Fruit fly (Drosophila melanogaster): Measurements from ENCODE around the gene jhamt.

Gene jhamt

DNA sequence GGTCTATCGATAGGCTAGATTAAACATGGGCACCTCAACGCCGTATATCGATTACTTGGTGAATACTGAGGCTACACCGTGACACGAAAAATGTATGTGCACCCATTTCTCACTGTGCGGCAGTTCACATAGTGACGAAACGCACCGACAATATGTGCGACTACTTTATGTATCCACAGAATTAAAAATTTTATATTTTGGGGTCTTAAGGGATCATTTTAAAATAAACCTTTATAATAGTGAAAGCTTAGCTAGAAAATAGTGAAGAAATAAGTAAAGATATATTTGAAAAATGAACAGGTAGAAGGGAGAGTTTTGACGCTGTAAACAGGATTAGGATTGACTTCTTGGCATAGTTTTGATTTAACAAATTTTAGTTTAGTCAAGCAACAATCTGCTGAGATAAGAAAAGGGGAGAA, 36.6 kb upstream of the jhamt start, which contains the start of gene mRpL4:
mRpL4 (minus strand) TSS at position 31 of the 419 bp plus-strand sequence.
- no peak for TF ChIP-seq CG8478 (optimal IDR thresholded peaks at IDR 0.05)
- no peak for TF ChIP-seq usp (GFP tag; optimal IDR thresholded peaks at IDR 0.05)
- no peak for TF ChIP-seq pan (optimal IDR thresholded peaks at IDR 0.05)

DNA sequence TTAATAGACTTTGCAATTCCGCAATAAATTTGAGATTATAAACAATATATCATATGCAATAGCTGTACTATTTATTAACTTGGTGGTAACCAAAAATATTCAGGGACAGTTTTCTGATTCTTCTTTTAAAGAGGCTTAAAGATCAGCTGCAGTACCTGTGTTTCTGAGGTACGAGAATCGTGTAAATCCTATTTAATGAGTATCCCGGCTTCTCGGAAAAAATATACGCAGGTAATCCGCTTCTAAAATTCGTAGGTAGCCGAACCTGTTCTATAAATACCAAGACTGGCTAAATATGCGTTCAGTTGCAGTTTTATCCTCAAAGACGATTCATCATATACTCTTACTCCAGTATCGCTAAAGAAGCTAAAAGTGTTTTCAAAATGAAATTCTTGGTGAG, 36.1 kb upstream of the jhamt start, which contains the start of gene CG4440:
CG4440 (plus strand) TSS at position 301 of the 400 bp plus-strand sequence.
- no peak for TF ChIP-seq pan (optimal IDR thresholded peaks at IDR 0.05)

- TF ChIP-seq EcR (GFP tag; optimal IDR thresholded peaks at IDR 0.05) (no peak), usp (GFP tag; optimal IDR thresholded peaks at IDR 0.05) (no peak), Dll (optimal IDR thresholded peaks at IDR 0.05) (no peak), psq (optimal IDR thresholded peaks at IDR 0.05) (no peak), pan (optimal IDR thresholded peaks at IDR 0.05) (no peak), CG8478 (optimal IDR thresholded peaks at IDR 0.05) (no peak)
These were observed 27.9 kb upstream of the jhamt start, which contains the start of gene CG31817 for dm6 chr2L:16337785-16338184. Gene CG31817, minus strand, starts transcription at chr2L:16337885.

DNA sequence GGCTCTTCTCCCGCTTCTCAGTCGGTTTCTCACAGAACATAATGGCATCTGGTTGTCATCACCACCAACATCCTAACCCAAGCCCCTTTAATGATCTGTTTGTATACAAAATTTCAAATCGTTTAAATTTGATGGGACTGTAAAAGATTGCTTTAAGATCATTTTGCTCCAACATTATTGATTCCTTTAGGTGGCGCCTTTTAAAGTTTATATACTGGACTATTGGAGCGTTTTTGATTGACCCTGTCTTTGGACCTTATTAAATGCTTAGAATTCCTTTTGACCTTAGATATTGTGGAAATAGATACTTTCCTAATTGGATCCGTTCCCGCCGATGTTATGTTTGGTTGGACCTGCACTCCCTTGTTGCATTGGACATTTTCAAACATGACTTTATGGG, 25.4 kb upstream of the jhamt start, which contains the start of gene CG42266:
CG42266 (minus strand) TSS at position 101 of the 400 bp plus-strand sequence.
- TF ChIP-seq pan (optimal IDR thresholded peaks at IDR 0.05) (no peak), CG8478 (optimal IDR thresholded peaks at IDR 0.05) (no peak), usp (GFP tag; optimal IDR thresholded peaks at IDR 0.05) (no peak)

dm6 chr2L:16342224-16342623, 23.5 kb upstream of the jhamt start, which contains the start of gene CG44405:
Gene CG44405, minus strand, starts transcription at chr2L:16342324.
- no peak for TF ChIP-seq psq (optimal IDR thresholded peaks at IDR 0.05)

DNA sequence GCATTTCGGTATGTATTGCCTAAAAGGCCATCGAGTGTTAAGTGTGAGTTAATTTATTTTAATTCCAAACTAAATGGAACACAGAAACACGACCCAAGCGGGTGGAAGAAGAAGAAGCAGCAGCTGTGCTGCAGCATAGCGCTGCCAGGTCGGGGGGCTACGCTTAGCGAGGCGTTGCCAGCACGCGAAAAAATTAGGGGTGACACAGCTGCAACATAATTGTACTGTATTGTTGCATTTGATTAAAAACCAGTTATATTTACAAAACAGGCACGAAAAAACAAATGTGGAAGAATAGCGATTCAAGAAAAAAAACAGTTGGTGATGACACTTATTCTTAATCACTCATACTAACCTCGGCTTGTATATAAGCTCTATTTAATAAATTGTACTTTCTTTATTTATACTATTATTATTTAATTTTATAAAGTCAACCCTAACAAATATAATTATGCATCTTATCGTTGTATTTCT, 15.5 kb upstream of the jhamt start:
- no peak for TF ChIP-seq psq (optimal IDR thresholded peaks at IDR 0.05)
- no peak for TF ChIP-seq Dll (optimal IDR thresholded peaks at IDR 0.05)
- TF ChIP-seq CG8478 (optimal IDR thresholded peaks at IDR 0.05): no peak
- no peak for TF ChIP-seq usp (GFP tag; optimal IDR thresholded peaks at IDR 0.05)
- TF ChIP-seq pan (optimal IDR thresholded peaks at IDR 0.05): no peak
- TF ChIP-seq EcR (GFP tag; optimal IDR thresholded peaks at IDR 0.05): no peak

DNA sequence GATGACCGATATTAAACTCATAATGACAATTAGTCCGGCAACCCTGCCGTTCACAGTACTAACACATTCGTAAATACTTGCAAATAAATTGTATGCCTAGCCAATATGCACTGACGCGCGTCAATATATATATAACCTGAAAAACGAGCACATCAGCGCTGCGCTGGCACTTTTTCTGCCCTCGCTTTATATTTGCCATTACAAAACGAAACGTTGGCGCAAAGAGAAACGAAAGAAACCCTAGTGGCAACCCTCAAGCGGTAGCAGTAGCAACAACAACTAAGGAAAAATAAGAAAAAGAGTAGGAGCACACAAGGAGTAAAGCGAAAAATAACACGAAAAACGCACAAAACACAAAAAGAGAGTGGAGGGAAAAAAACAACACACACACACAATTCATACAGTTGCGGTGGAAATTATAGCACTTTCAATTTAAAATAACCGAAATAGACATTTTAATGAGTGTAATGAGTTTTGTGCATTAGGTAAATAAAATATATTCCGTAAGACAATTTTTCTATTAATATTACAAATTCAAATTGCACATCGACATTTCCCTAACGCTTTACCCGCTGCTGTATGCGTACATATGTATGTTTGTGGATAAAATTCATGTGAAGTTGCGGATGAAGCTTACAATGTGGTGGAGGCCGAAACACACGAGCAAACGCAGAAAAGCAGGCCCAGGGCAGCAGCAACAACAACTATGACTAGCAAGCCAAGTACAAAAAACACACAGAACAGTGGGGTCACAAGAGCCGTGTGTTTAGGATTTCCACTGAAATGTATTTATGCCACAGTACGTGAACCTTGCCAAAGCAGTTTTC, 14.7 kb upstream of the jhamt start:
- TF ChIP-seq EcR (GFP tag; optimal IDR thresholded peaks at IDR 0.05): no peak
- peak; percentile 75 for TF ChIP-seq psq (optimal IDR thresholded peaks at IDR 0.05)

- TF ChIP-seq psq (optimal IDR thresholded peaks at IDR 0.05) (no peak), CG8478 (optimal IDR thresholded peaks at IDR 0.05) (no peak), usp (GFP tag; optimal IDR thresholded peaks at IDR 0.05) (no peak), pan (optimal IDR thresholded peaks at IDR 0.05) (no peak), EcR (GFP tag; optimal IDR thresholded peaks at IDR 0.05) (no peak), Dll (optimal IDR thresholded peaks at IDR 0.05) (no peak)
These were observed 13.7 kb upstream of the jhamt start for dm6 chr2L:16351805-16352584.

DNA sequence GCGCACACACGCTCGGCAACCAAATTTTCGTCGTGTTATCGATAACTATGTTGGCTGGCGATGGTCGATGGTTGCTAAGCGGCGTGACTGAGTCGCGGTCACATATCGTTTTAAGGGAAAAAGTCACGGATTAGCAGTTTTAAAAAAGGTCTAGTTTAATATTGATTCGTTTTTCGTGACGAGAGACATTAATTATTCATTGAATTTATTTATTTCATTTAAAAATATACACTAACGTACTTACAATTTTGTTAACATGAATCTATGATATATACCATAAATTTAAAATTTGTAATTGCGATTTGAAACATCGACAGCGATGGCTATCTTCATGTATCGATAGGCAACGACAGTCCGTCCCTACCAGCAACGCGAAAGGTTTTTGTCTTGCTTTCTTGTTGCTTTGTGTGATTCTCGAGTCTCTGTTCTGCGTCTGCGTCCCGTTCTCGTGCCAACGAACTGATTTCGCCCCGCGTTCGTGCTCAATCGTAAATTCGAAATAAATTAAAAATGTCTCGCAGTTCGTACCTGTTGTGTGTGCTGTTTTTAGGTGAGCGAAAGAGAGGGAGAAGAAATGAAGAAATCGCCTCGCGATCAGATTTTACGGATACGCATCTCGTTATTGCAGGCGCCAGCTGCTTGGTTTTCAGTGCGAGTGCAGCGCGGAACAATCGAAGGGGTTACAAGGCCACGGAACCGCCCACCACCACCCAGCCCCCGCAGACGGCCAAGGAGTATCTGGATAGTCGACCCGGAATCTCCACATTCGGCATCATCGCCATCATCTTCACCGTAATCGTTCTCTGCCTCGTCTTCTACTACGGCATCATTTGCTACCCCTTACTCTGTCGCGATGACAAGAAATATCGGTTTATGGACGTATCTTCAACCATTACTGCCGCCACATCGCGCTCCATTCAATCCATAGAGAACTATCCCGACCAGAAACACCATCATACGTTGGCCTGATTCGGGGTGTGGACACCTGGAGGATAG, 12.8 kb upstream of the jhamt start, which contains the start of the genes Hyls1, chif and CG4455:
Hyls1 (minus strand) TSS at position 44 of the 996 bp plus-strand sequence.
chif (minus strand) TSS at position 44 of the 996 bp plus-strand sequence.
CG4455 (plus strand) TSS at position 350 of the 996 bp plus-strand sequence.
- TF ChIP-seq Dll (optimal IDR thresholded peaks at IDR 0.05) (no peak), CG8478 (optimal IDR thresholded peaks at IDR 0.05) (no peak)

- no peak for TF ChIP-seq usp (GFP tag; optimal IDR thresholded peaks at IDR 0.05)
- TF ChIP-seq psq (optimal IDR thresholded peaks at IDR 0.05): no peak
- TF ChIP-seq Dll (optimal IDR thresholded peaks at IDR 0.05): no peak
- TF ChIP-seq CG8478 (optimal IDR thresholded peaks at IDR 0.05): no peak
- TF ChIP-seq EcR (GFP tag; optimal IDR thresholded peaks at IDR 0.05): no peak
- TF ChIP-seq pan (optimal IDR thresholded peaks at IDR 0.05): no peak
These were observed 11.9 kb upstream of the jhamt start for dm6 chr2L:16353765-16354164.

dm6 chr2L:16356249-16357025, 9.3 kb upstream of the jhamt start, which contains the start of gene CaBP1:
Gene CaBP1, minus strand, starts transcription at chr2L:16356735.
- TF ChIP-seq psq (optimal IDR thresholded peaks at IDR 0.05): no peak
- TF ChIP-seq CG8478 (optimal IDR thresholded peaks at IDR 0.05): no peak

Data from whole organism.